Fruit fly (Drosophila melanogaster) whole organism, embryonic: ENCODE results near the gene vari.

Source experiments
- CG1024 ChIP-seq: fragments of 200-800 bp; sonication (Bioruptor generic); IDR thresholded peaks from 2 replicates; pipeline ENCODE4 v1.3.6; 2022; ENCODE audit warnings: missing biosample characterization, missing genetic modification characterization
- CG10267 ChIP-seq: fragments of 200-800 bp; sonication (Bioruptor generic); optimal IDR thresholded peaks from 2 replicates; lab custom pipeline; 2018; ENCODE audit warnings: missing biosample characterization, mild to moderate bottlenecking, missing genetic modification characterization, moderate library complexity
- CG12104 ChIP-seq: fragments of 200-800 bp; sonication (Bioruptor generic); optimal IDR thresholded peaks from 3 replicates; lab custom pipeline; 2016; ENCODE audit warnings: missing biosample characterization, missing genetic modification characterization
- CG12219 ChIP-seq: fragments of 200-800 bp; sonication (Bioruptor generic); optimal IDR thresholded peaks from 3 replicates; lab custom pipeline; 2018; ENCODE audit warnings: missing biosample characterization, mild to moderate bottlenecking, missing genetic modification characterization
- CG12744 ChIP-seq: fragments of 200-800 bp; sonication (Bioruptor generic); optimal IDR thresholded peaks from 2 replicates; lab custom pipeline; 2016; ENCODE audit warnings: missing biosample characterization, missing genetic modification characterization
- CG14050 ChIP-seq: fragments of 200-800 bp; sonication (Bioruptor generic); IDR thresholded peaks from 3 replicates; pipeline ENCODE4 v1.3.6; 2022; ENCODE audit warnings: missing biosample characterization, missing genetic modification characterization
- CG14667 ChIP-seq: fragments of 200-800 bp; sonication (Bioruptor generic); IDR thresholded peaks from 2 replicates; pipeline ENCODE4 v1.3.6; 2022; ENCODE audit warnings: missing biosample characterization, missing genetic modification characterization
- CG15479 ChIP-seq: fragments of 200-800 bp; sonication (Bioruptor generic); optimal IDR thresholded peaks from 3 replicates; lab custom pipeline; 2019; ENCODE audit warnings: missing biosample characterization, mild to moderate bottlenecking, missing genetic modification characterization, moderate library complexity
- CG15514 ChIP-seq: fragments of 200-800 bp; sonication (Bioruptor generic); optimal IDR thresholded peaks from 3 replicates; lab custom pipeline; 2017; ENCODE audit warnings: missing biosample characterization, missing genetic modification characterization, mild to moderate bottlenecking, moderate library complexity, missing genetic modification reagents
- CG17829 ChIP-seq: fragments of 200-800 bp; optimal IDR thresholded peaks from 2 replicates; lab custom pipeline; 2019; ENCODE audit warnings: missing biosample characterization, mild to moderate bottlenecking, missing genetic modification characterization, moderate library complexity
- CG31365 ChIP-seq: fragments of 200-800 bp; sonication (Bioruptor generic); optimal IDR thresholded peaks from 2 replicates; lab custom pipeline; 2018; ENCODE audit warnings: missing biosample characterization, mild to moderate bottlenecking, missing genetic modification characterization
- CG31441 ChIP-seq: fragments of 200-800 bp; sonication (Bioruptor generic); IDR thresholded peaks from 2 replicates; pipeline ENCODE4 v1.3.6; 2022; ENCODE audit warnings: missing biosample characterization, missing genetic modification characterization
- CG32532 ChIP-seq: fragments of 200-800 bp; sonication (Bioruptor generic); IDR thresholded peaks from 2 replicates; pipeline ENCODE4 v1.3.6; 2022; ENCODE audit warnings: missing biosample characterization, missing genetic modification characterization
- CG34422 ChIP-seq: fragments of 200-800 bp; sonication (Bioruptor generic); IDR thresholded peaks from 3 replicates; pipeline ENCODE4 v1.3.6; 2022; ENCODE audit warnings: missing biosample characterization, missing genetic modification characterization
- CG4282 ChIP-seq: fragments of 200-800 bp; sonication (Bioruptor generic); optimal IDR thresholded peaks from 2 replicates; lab custom pipeline; 2016; ENCODE audit warnings: missing biosample characterization, missing genetic modification characterization
- CG4328 ChIP-seq: fragments of 200-800 bp; sonication (Bioruptor generic); optimal IDR thresholded peaks from 3 replicates; lab custom pipeline; 2017; ENCODE audit warnings: missing biosample characterization, missing genetic modification reagents, missing genetic modification characterization
- CG4617 ChIP-seq: fragments of 200-800 bp; sonication (Bioruptor generic); optimal IDR thresholded peaks from 3 replicates; lab custom pipeline; 2016; ENCODE audit warnings: missing biosample characterization, missing genetic modification characterization, borderline replicate concordance
- CG6791 ChIP-seq: fragments of 200-800 bp; sonication (Bioruptor generic); IDR thresholded peaks from 3 replicates; pipeline ENCODE4 v1.3.6; 2022; ENCODE audit warnings: missing biosample characterization, missing genetic modification characterization; ENCODE audit not compliant: partially characterized antibody
- CG8388 ChIP-seq: fragments of 200-800 bp; sonication (Bioruptor generic); optimal IDR thresholded peaks from 2 replicates; lab custom pipeline; 2019; ENCODE audit warnings: missing biosample characterization, mild to moderate bottlenecking, missing genetic modification characterization, moderate library complexity
- CG8765 ChIP-seq: fragments of 200-800 bp; sonication (Bioruptor generic); IDR thresholded peaks from 2 replicates; pipeline ENCODE4 v1.3.6; 2022; ENCODE audit warnings: missing biosample characterization, missing genetic modification characterization
- Dek ChIP-seq: fragments of 200-800 bp; sonication (Bioruptor generic); optimal IDR thresholded peaks from 3 replicates; lab custom pipeline; 2019; ENCODE audit warnings: missing biosample characterization, mild to moderate bottlenecking, missing genetic modification characterization, moderate library complexity
- Doc3 ChIP-seq: fragments of 200-800 bp; sonication (Bioruptor generic); IDR thresholded peaks from 3 replicates; pipeline ENCODE4 v1.3.6; 2022; ENCODE audit warnings: missing biosample characterization, missing genetic modification characterization; ENCODE audit not compliant: partially characterized antibody
- Elba2 ChIP-seq: fragments of 200-800 bp; sonication (Bioruptor generic); optimal IDR thresholded peaks from 3 replicates; lab custom pipeline; 2016; ENCODE audit warnings: missing biosample characterization, missing genetic modification characterization
- Ets97D ChIP-seq: fragments of 200-800 bp; sonication (Bioruptor generic); optimal IDR thresholded peaks from 3 replicates; lab custom pipeline; 2016; ENCODE audit warnings: missing biosample characterization, missing genetic modification characterization
- Fer3 ChIP-seq: fragments of 200-800 bp; sonication (Bioruptor generic); optimal IDR thresholded peaks from 2 replicates; lab custom pipeline; 2018; ENCODE audit warnings: missing biosample characterization, mild to moderate bottlenecking, missing genetic modification characterization, moderate library complexity
- Gug ChIP-seq: fragments of 200-800 bp; sonication (Bioruptor generic); IDR thresholded peaks from 4 replicates; pipeline ENCODE4 v1.3.6; 2022; ENCODE audit warnings: missing biosample characterization, missing genetic modification characterization
- HmgZ ChIP-seq: fragments of 200-800 bp; sonication (Bioruptor generic); optimal IDR thresholded peaks from 2 replicates; lab custom pipeline; 2018; ENCODE audit warnings: missing biosample characterization, mild to moderate bottlenecking, missing genetic modification characterization
- Nf-YA ChIP-seq: fragments of 200-800 bp; sonication (Bioruptor generic); IDR thresholded peaks from 2 replicates; pipeline ENCODE4 v1.3.6; 2022; ENCODE audit warnings: missing biosample characterization, missing genetic modification characterization
- NfI ChIP-seq: fragments of 200-800 bp; sonication (Bioruptor generic); optimal IDR thresholded peaks from 3 replicates; lab custom pipeline; 2018; ENCODE audit warnings: missing biosample characterization, mild to moderate bottlenecking, missing genetic modification characterization, moderate library complexity
- Opbp ChIP-seq: fragments of 200-800 bp; sonication (Bioruptor generic); IDR thresholded peaks from 3 replicates; pipeline ENCODE4 v1.3.6; 2022; ENCODE audit warnings: missing biosample characterization, missing genetic modification characterization; ENCODE audit not compliant: partially characterized antibody
- Vsx1 ChIP-seq: fragments of 200-800 bp; sonication (Bioruptor generic); optimal IDR thresholded peaks from 2 replicates; lab custom pipeline; 2017; ENCODE audit warnings: missing biosample characterization, mild to moderate bottlenecking, missing genetic modification characterization, missing genetic modification reagents
- aop ChIP-seq: fragments of 200-800 bp; sonication (Bioruptor generic); IDR thresholded peaks from 2 replicates; pipeline ENCODE4 v1.3.6; 2022; ENCODE audit warnings: missing biosample characterization, missing genetic modification characterization
- bigmax ChIP-seq: fragments of 200-800 bp; sonication (Bioruptor generic); optimal IDR thresholded peaks from 2 replicates; lab custom pipeline; 2018; ENCODE audit warnings: missing biosample characterization, mild to moderate bottlenecking, missing genetic modification characterization
- ci ChIP-seq: fragments of 200-800 bp; sonication (Bioruptor generic); IDR thresholded peaks from 3 replicates; pipeline ENCODE4 v1.3.6; 2022; ENCODE audit warnings: missing biosample characterization, missing genetic modification characterization
- crol ChIP-seq: fragments of 200-800 bp; sonication (Bioruptor generic); IDR thresholded peaks from 2 replicates; pipeline ENCODE4 v1.3.6; 2022; ENCODE audit warnings: missing biosample characterization, missing genetic modification characterization
- dimm ChIP-seq: fragments of 200-800 bp; sonication (Bioruptor generic); IDR thresholded peaks from 2 replicates; pipeline ENCODE4 v1.3.6; 2022; ENCODE audit warnings: missing biosample characterization, missing genetic modification characterization
- esg ChIP-seq: fragments of 200-800 bp; sonication (Bioruptor generic); conservative IDR thresholded peaks from 2 replicates; pipeline ENCODE4 v1.3.6; 2022; ENCODE audit warnings: missing biosample characterization, missing genetic modification characterization
- gcm2 ChIP-seq: fragments of 200-800 bp; sonication (Bioruptor generic); optimal IDR thresholded peaks from 2 replicates; lab custom pipeline; 2016; ENCODE audit warnings: missing biosample characterization, missing genetic modification characterization
- gem ChIP-seq: fragments of 200-800 bp; sonication (Bioruptor generic); optimal IDR thresholded peaks from 2 replicates; lab custom pipeline; 2019; ENCODE audit warnings: missing biosample characterization, mild to moderate bottlenecking, missing genetic modification characterization, moderate library complexity
- gsb-n ChIP-seq: fragments of 200-800 bp; sonication (Bioruptor generic); optimal IDR thresholded peaks from 3 replicates; lab custom pipeline; 2018; ENCODE audit warnings: missing biosample characterization, mild to moderate bottlenecking, missing genetic modification characterization
- luna ChIP-seq: fragments of 200-800 bp; sonication (Bioruptor generic); optimal IDR thresholded peaks from 2 replicates; lab custom pipeline; 2016; ENCODE audit warnings: missing biosample characterization, missing genetic modification characterization
- mirr ChIP-seq: fragments of 200-800 bp; sonication (Bioruptor generic); optimal IDR thresholded peaks from 3 replicates; lab custom pipeline; 2018; ENCODE audit warnings: missing biosample characterization, mild to moderate bottlenecking, missing genetic modification characterization
- nerfin-1 ChIP-seq: fragments of 200-800 bp; sonication (Bioruptor generic); optimal IDR thresholded peaks from 3 replicates; lab custom pipeline; 2019; ENCODE audit warnings: missing biosample characterization, mild to moderate bottlenecking, missing genetic modification characterization, moderate library complexity
- nom ChIP-seq: fragments of 200-800 bp; sonication (Bioruptor generic); optimal IDR thresholded peaks from 2 replicates; lab custom pipeline; 2017; ENCODE audit warnings: missing biosample characterization, missing genetic modification characterization, mild to moderate bottlenecking, moderate library complexity, missing genetic modification reagents
- sim ChIP-seq: fragments of 200-800 bp; sonication (Bioruptor generic); IDR thresholded peaks from 2 replicates; pipeline ENCODE4 v1.3.6; 2022; ENCODE audit warnings: missing biosample characterization, missing genetic modification characterization
- sisA ChIP-seq: fragments of 200-800 bp; sonication (Bioruptor generic); IDR thresholded peaks from 2 replicates; pipeline ENCODE4 v1.3.6; 2022; ENCODE audit warnings: missing biosample characterization, missing genetic modification characterization
- sr ChIP-seq: fragments of 200-800 bp; sonication (Bioruptor generic); IDR thresholded peaks from 3 replicates; pipeline ENCODE4 v1.3.6; 2022; ENCODE audit warnings: missing biosample characterization, missing genetic modification characterization
- trh ChIP-seq: fragments of 200-800 bp; sonication (Bioruptor generic); optimal IDR thresholded peaks from 2 replicates; lab custom pipeline; 2016; ENCODE audit warnings: missing biosample characterization, missing genetic modification characterization
- twi ChIP-seq: fragments of 200-800 bp; optimal IDR thresholded peaks from 2 replicates; lab custom pipeline; 2019; ENCODE audit warnings: missing biosample characterization, mild to moderate bottlenecking, missing genetic modification characterization, moderate library complexity
- wdn ChIP-seq: fragments of 200-800 bp; sonication (Bioruptor generic); IDR thresholded peaks from 2 replicates; pipeline ENCODE4 v1.3.6; 2022; ENCODE audit warnings: missing biosample characterization, missing genetic modification characterization

Gene vari

DNA sequence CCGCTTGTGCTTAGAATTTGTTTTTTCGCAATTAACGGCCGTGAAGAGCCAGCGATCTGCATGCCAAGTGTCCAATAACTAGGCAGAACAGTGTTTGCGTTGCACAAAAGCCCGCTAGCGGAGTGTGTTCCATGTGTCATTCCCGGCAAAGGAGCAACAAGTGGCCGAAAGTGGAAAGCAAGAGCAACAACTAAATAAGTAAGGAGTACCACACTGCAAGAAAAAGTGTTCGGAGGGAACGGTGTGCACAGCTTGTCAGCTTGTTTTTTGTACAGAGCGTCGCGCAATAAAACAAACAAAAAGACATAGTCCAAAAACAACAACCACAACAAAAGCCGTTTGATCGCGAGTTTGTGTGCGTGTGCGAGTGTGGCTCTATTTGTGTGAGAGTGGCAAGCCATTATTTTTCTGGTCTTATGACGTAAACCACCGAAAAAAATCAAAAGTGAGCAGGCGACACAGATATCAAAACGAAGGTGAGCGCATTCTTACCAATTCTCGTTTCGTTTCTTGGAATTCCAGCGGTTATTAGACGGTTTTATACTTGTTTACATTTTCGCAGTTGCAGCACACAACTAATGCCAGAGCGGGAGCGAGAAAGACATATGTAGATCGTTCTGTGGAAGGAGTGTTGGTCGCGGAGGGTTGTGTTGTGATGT is 38.5 kb downstream of the vari start (continued):
- TF ChIP-seq CG12104 (no peak), CG34422 (peak; percentile 66; the same call in 1 of the 3 replicates), CG4282 (GFP tag; lab: Kevin White, UChicago) (no peak), Vsx1 (GFP tag; lab: Kevin White, UChicago) (no peak), twi (no peak), sisA (GFP tag; lab: Robert Waterston, UW) (no peak), trh (GFP tag; lab: Kevin White, UChicago) (no peak), CG8765 (GFP tag; lab: Robert Waterston, UW) (no peak), Opbp (GFP tag; lab: Robert Waterston, UW) (no peak), CG14667 (no peak), gcm2 (GFP tag; lab: Kevin White, UChicago) (no peak), CG32532 (peak; percentile 26; the same call in 1 of the 2 replicates), wdn (GFP tag; lab: Robert Waterston, UW) (no peak), CG4617 (no peak), CG31441 (no peak), CG8388 (GFP tag; lab: Kevin White, UChicago) (no peak), CG31365 (tag; lab: Kevin White, UChicago) (no peak), dimm (GFP tag; lab: Robert Waterston, UW) (no peak), esg (no peak), CG14050 (no peak), Doc3 (GFP tag; lab: Robert Waterston, UW) (no peak), CG15479 (peak; percentile 31), Dek (tag; lab: Kevin White, UChicago) (no peak), CG12219 (GFP tag; lab: Kevin White, UChicago) (no peak), gem (tag; lab: Kevin White, UChicago) (no peak), HmgZ (tag; lab: Kevin White, UChicago) (no peak), Nf-YA (GFP tag; lab: Robert Waterston, UW) (no peak), CG10267 (tag; lab: Kevin White, UChicago) (no peak), crol (GFP tag; lab: Robert Waterston, UW) (no peak), aop (no peak), bigmax (no peak), nom (GFP tag; lab: Kevin White, UChicago) (no peak), CG4328 (no peak), CG15514 (GFP tag; lab: Kevin White, UChicago) (no peak), luna (GFP tag; lab: Kevin White, UChicago) (no peak), Fer3 (tag; lab: Kevin White, UChicago) (no peak), CG1024 (GFP tag; lab: Robert Waterston, UW) (0 out of 2 replicates have a peak, but pooled peaks have one; percentile 17), Ets97D (GFP tag; lab: Kevin White, UChicago) (no peak), CG6791 (GFP tag; lab: Robert Waterston, UW) (no peak), Elba2 (GFP tag; lab: Kevin White, UChicago) (no peak), nerfin-1 (no peak), mirr (peak; percentile 1), ci (GFP tag; lab: Robert Waterston, UW) (peak; percentile 63; the same call in 2 of the 3 replicates), sim (GFP tag; lab: Robert Waterston, UW) (no peak), Gug (no peak), sr (GFP tag; lab: Robert Waterston, UW) (no peak), CG17829 (tag; lab: Kevin White, UChicago) (no peak), CG12744 (GFP tag; lab: Kevin White, UChicago) (no peak), gsb-n (tag; lab: Kevin White, UChicago) (no peak), NfI (GFP tag; lab: Kevin White, UChicago) (no peak)
